Fruit fly (Drosophila melanogaster) whole organism, wandering third instar larva: ENCODE measurements around the gene Mitofilin.

ENCODE experiments used
- CrebA ChIP-seq: fragments of 200-800 bp; sonication (Bioruptor generic); optimal IDR thresholded peaks from 2 replicates; lab custom pipeline; 2016; ENCODE audit warnings: missing biosample characterization, mild to moderate bottlenecking, missing genetic modification characterization, borderline replicate concordance
- lola ChIP-seq: fragments of >200 bp; optimal IDR thresholded peaks from 2 replicates; lab custom pipeline; 2017; ENCODE audit warnings: missing biosample characterization, missing genetic modification characterization

- TF ChIP-seq CrebA (GFP tag; lab: Kevin White, UChicago) (no peak), lola (no peak)
Measured at dm6 chr3R:22041625-22042282, 18.6 kb upstream of the Mitofilin start, which contains the start of gene how.
